Worm (Caenorhabditis elegans) whole organism, L3 larva: ENCODE results near the gene D2023.1.

Source experiments
- R02D3.7 ChIP-seq: fragments of 150-350 bp; optimal IDR thresholded peaks from 2 replicates; lab custom pipeline; 2014; ENCODE audit warnings: missing biosample characterization, missing genetic modification characterization
- ZK546.5 ChIP-seq: sonication (generic microtip); optimal IDR thresholded peaks from 2 replicates; lab custom pipeline; 2017; ENCODE audit warnings: missing biosample characterization, missing genetic modification characterization
- aly-2 ChIP-seq: fragments of 150-350 bp; optimal IDR thresholded peaks from 2 replicates; lab custom pipeline; 2014; ENCODE audit warnings: missing biosample characterization, missing genetic modification characterization
- ama-1 ChIP-seq: fragments of 150-350 bp; optimal IDR thresholded peaks from 2 replicates; lab custom pipeline; 2018
- ceh-16 ChIP-seq: sonication (generic microtip); optimal IDR thresholded peaks from 2 replicates; lab custom pipeline; 2017; ENCODE audit warnings: missing biosample characterization, missing genetic modification characterization
- ceh-28 ChIP-seq: fragments of 150-350 bp; optimal IDR thresholded peaks from 2 replicates; lab custom pipeline; 2014; ENCODE audit warnings: missing biosample characterization, missing genetic modification reagents, missing genetic modification characterization
- ceh-82 ChIP-seq: fragments of 150-350 bp; optimal IDR thresholded peaks from 2 replicates; lab custom pipeline; 2014; ENCODE audit warnings: missing biosample characterization, missing genetic modification characterization
- daf-12 ChIP-seq: fragments of 150-350 bp; optimal IDR thresholded peaks from 2 replicates; lab custom pipeline; 2014; ENCODE audit warnings: missing biosample characterization, missing genetic modification reagents, missing genetic modification characterization
- egl-27 ChIP-seq: sonication (generic microtip); optimal IDR thresholded peaks from 4 replicates; lab custom pipeline; 2017; ENCODE audit warnings: missing biosample characterization, missing genetic modification reagents, missing genetic modification characterization
- egl-5 ChIP-seq: fragments of 150-350 bp; optimal IDR thresholded peaks from 2 replicates; lab custom pipeline; 2017; ENCODE audit warnings: missing biosample characterization, missing genetic modification reagents, missing genetic modification characterization, inconsistent platforms
- elt-1 ChIP-seq: fragments of 150-350 bp; optimal IDR thresholded peaks from 2 replicates; lab custom pipeline; 2014; ENCODE audit warnings: missing biosample characterization, missing genetic modification characterization
- elt-2 ChIP-seq: sonication (generic microtip); optimal IDR thresholded peaks from 2 replicates; lab custom pipeline; 2016; ENCODE audit warnings: missing genetic modification reagents, mild to moderate bottlenecking, missing genetic modification characterization, missing compliant biosample characterization
- elt-3 ChIP-seq, 3 experiments: fragments of 150-350 bp in 1 of 3; sonication (generic microtip) in 2 of 3; optimal IDR thresholded peaks; 2 replicates in 2 of 3; 4 replicates in 1 of 3; lab custom pipeline; 2014 to 2017; ENCODE audit warnings: missing biosample characterization in 3 of 3, missing genetic modification characterization in 3 of 3
- eor-1 ChIP-seq, 2 experiments: fragments of 150-350 bp; optimal IDR thresholded peaks; 2 replicates each; lab custom pipeline; 2014 to 2018; ENCODE audit warnings: missing biosample characterization in 2 of 2, missing genetic modification characterization in 2 of 2
- fkh-10 ChIP-seq: sonication (generic microtip); optimal IDR thresholded peaks from 2 replicates; lab custom pipeline; 2017; ENCODE audit warnings: missing biosample characterization, missing genetic modification reagents, missing genetic modification characterization
- jun-1 ChIP-seq: fragments of 150-350 bp; optimal IDR thresholded peaks from 2 replicates; lab custom pipeline; 2014; ENCODE audit warnings: missing biosample characterization, missing genetic modification reagents, missing genetic modification characterization
- lin-15B ChIP-seq: fragments of 150-350 bp; optimal IDR thresholded peaks from 2 replicates; lab custom pipeline; 2014; ENCODE audit warnings: missing biosample characterization, missing genetic modification characterization
- lsy-12 ChIP-seq: sonication (generic microtip); optimal IDR thresholded peaks from 2 replicates; lab custom pipeline; 2016; ENCODE audit warnings: mild to moderate bottlenecking, missing genetic modification characterization, missing compliant biosample characterization
- mdl-1 ChIP-seq: fragments of 150-350 bp; optimal IDR thresholded peaks from 2 replicates; lab custom pipeline; 2014; ENCODE audit warnings: missing biosample characterization, missing genetic modification characterization
- mml-1 ChIP-seq: fragments of 150-350 bp; sonication (generic microtip); optimal IDR thresholded peaks from 3 replicates; lab custom pipeline; 2014; ENCODE audit warnings: missing biosample characterization, missing genetic modification characterization
- nfya-1 ChIP-seq: sonication (generic microtip); optimal IDR thresholded peaks from 2 replicates; lab custom pipeline; 2017; ENCODE audit warnings: missing genetic modification characterization, mild to moderate bottlenecking, missing compliant biosample characterization, antibody characterized with exemption, moderate library complexity; ENCODE audit not compliant: insufficient read depth
- nhr-11 ChIP-seq: fragments of 150-350 bp; optimal IDR thresholded peaks from 2 replicates; lab custom pipeline; 2014; ENCODE audit warnings: missing biosample characterization, missing genetic modification characterization
- nhr-23 ChIP-seq: fragments of 150-350 bp; optimal IDR thresholded peaks from 2 replicates; lab custom pipeline; 2014; ENCODE audit warnings: missing biosample characterization, missing genetic modification reagents, missing genetic modification characterization
- nhr-237 ChIP-seq: fragments of 150-350 bp; optimal IDR thresholded peaks from 2 replicates; lab custom pipeline; 2014; ENCODE audit warnings: missing biosample characterization, missing genetic modification characterization
- nhr-25 ChIP-seq: sonication (generic microtip); optimal IDR thresholded peaks from 2 replicates; lab custom pipeline; 2017; ENCODE audit warnings: missing biosample characterization, missing genetic modification characterization
- nhr-28 ChIP-seq: fragments of 150-350 bp; optimal IDR thresholded peaks from 2 replicates; lab custom pipeline; 2014; ENCODE audit warnings: missing biosample characterization, missing genetic modification characterization
- nhr-43 ChIP-seq: sonication (generic microtip); optimal IDR thresholded peaks from 2 replicates; lab custom pipeline; 2016; ENCODE audit warnings: mild to moderate bottlenecking, missing genetic modification characterization, missing compliant biosample characterization; ENCODE audit not compliant: poor library complexity, severe bottlenecking
- nhr-76 ChIP-seq: fragments of 150-350 bp; sonication (generic microtip); optimal IDR thresholded peaks from 5 replicates; lab custom pipeline; 2014; ENCODE audit warnings: missing biosample characterization, missing genetic modification characterization
- nhr-77 ChIP-seq: fragments of 150-350 bp; optimal IDR thresholded peaks from 2 replicates; lab custom pipeline; 2014; ENCODE audit warnings: missing biosample characterization, missing genetic modification characterization
- pha-4 ChIP-seq: fragments of 150-350 bp; optimal IDR thresholded peaks from 2 replicates; lab custom pipeline; 2014; ENCODE audit warnings: missing biosample characterization, missing genetic modification reagents, missing genetic modification characterization
- pqm-1 ChIP-seq: fragments of 150-350 bp; optimal IDR thresholded peaks from 2 replicates; lab custom pipeline; 2017; ENCODE audit warnings: missing biosample characterization, missing genetic modification characterization, inconsistent platforms
- sea-2 ChIP-seq: fragments of 150-350 bp; sonication (generic microtip); optimal IDR thresholded peaks from 4 replicates; lab custom pipeline; 2014; ENCODE audit warnings: missing biosample characterization, missing genetic modification reagents, missing genetic modification characterization
- skn-1 ChIP-seq: fragments of 150-350 bp; optimal IDR thresholded peaks from 2 replicates; lab custom pipeline; 2014; ENCODE audit warnings: missing biosample characterization, missing genetic modification characterization
- snpc-4 ChIP-seq: fragments of 150-350 bp; optimal IDR thresholded peaks from 2 replicates; lab custom pipeline; 2014; ENCODE audit warnings: missing biosample characterization, missing genetic modification characterization
- tbx-2 ChIP-seq: sonication (generic microtip); optimal IDR thresholded peaks from 2 replicates; lab custom pipeline; 2016; ENCODE audit warnings: mild to moderate bottlenecking, missing genetic modification characterization, missing compliant biosample characterization
- unc-39 ChIP-seq: sonication (generic microtip); optimal IDR thresholded peaks from 4 replicates; lab custom pipeline; 2017; ENCODE audit warnings: missing biosample characterization, missing genetic modification characterization
- unc-62 ChIP-seq: fragments of 150-350 bp; sonication (generic microtip); optimal IDR thresholded peaks from 4 replicates; lab custom pipeline; 2014; ENCODE audit warnings: missing biosample characterization, missing genetic modification reagents, missing genetic modification characterization
- zag-1 ChIP-seq: fragments of 150-350 bp; optimal IDR thresholded peaks from 2 replicates; lab custom pipeline; 2014; ENCODE audit warnings: missing biosample characterization, missing genetic modification characterization
- ztf-11 ChIP-seq: fragments of 150-350 bp; optimal IDR thresholded peaks from 2 replicates; lab custom pipeline; 2014; ENCODE audit warnings: missing biosample characterization, missing genetic modification characterization
- ztf-4 ChIP-seq: fragments of 150-350 bp; optimal IDR thresholded peaks from 2 replicates; lab custom pipeline; 2014; ENCODE audit warnings: missing biosample characterization, missing genetic modification characterization

Gene D2023.1

ce11 chrV:11776538-11776937 is 12.8 kb upstream of the D2023.1 start, which contains the start of gene F55A11.6:
Gene F55A11.6 (plus strand): TSS chrV:11776838.
- TF ChIP-seq mml-1 (no peak), R02D3.7 (tag; lab: Kevin White, UChicago) (no peak), nhr-43 (tag; lab: Kevin White, UChicago) (no peak), skn-1 (tag; lab: Kevin White, UChicago) (no peak), sea-2 (GFP tag; lab: Kevin White, UChicago) (no peak), pha-4 (tag; lab: Kevin White, UChicago) (no peak), ztf-4 (tag; lab: Kevin White, UChicago) (no peak), elt-3 (tag; optimal IDR thresholded peaks at IDR 0.05; lab: Kevin White, UChicago) (no peak), unc-62 (GFP tag; lab: Kevin White, UChicago) (no peak), nhr-25 (tag; lab: Kevin White, UChicago) (no peak), ceh-82 (tag; lab: Kevin White, UChicago) (no peak)

ce11 chrV:11777846-11778245 is 11.5 kb upstream of the D2023.1 start:
- TF ChIP-seq nfya-1 (tag; lab: Kevin White, UChicago) = peak; percentile 19
- TF ChIP-seq egl-5 (tag; lab: Kevin White, UChicago) = peak; percentile 47
- no peak for TF ChIP-seq egl-27
- no peak for TF ChIP-seq nhr-237 (tag; lab: Kevin White, UChicago)
- peak; percentile 62 for TF ChIP-seq elt-2
- TF ChIP-seq pha-4 (tag; lab: Kevin White, UChicago) = peak; percentile 6
- no peak for TF ChIP-seq ztf-11 (tag; lab: Kevin White, UChicago)
- no peak for TF ChIP-seq R02D3.7 (tag; lab: Kevin White, UChicago)
- peak; percentile 13 for TF ChIP-seq pqm-1 (tag; lab: Kevin White, UChicago)
- peak in 1 of 3 experiments; percentile 42 for TF ChIP-seq elt-3 (tag; optimal IDR thresholded peaks at IDR 0.05; lab: Kevin White, UChicago)
- no peak for TF ChIP-seq daf-12 (tag; lab: Kevin White, UChicago)
- TF ChIP-seq tbx-2 (tag; lab: Kevin White, UChicago) = no peak
- TF ChIP-seq mdl-1 (tag; lab: Kevin White, UChicago) = no peak

ce11 chrV:11779310-11779709 is 10.0 kb upstream of the D2023.1 start:
- TF ChIP-seq nhr-23 (tag; lab: Kevin White, UChicago) (peak; percentile 51), mml-1 (no peak), R02D3.7 (tag; lab: Kevin White, UChicago) (no peak), elt-1 (peak; percentile 95), nhr-25 (tag; lab: Kevin White, UChicago) (peak; percentile 73), nhr-76 (no peak), ceh-28 (no peak), elt-3 (tag; optimal IDR thresholded peaks at IDR 0.05; lab: Kevin White, UChicago) (no peak), fkh-10 (GFP tag; lab: Kevin White, UChicago) (no peak)
- TF ChIP-seq, all 47 proteins: peak for 3

- TF ChIP-seq ama-1 (lab: Kevin White, UChicago) (no peak), zag-1 (no peak), aly-2 (tag; lab: Kevin White, UChicago) (no peak), nhr-77 (tag; lab: Kevin White, UChicago) (no peak), egl-5 (tag; lab: Kevin White, UChicago) (no peak), nhr-23 (tag; lab: Kevin White, UChicago) (no peak), unc-62 (GFP tag; lab: Kevin White, UChicago) (peak; percentile 89), snpc-4 (tag; lab: Kevin White, UChicago) (no peak), daf-12 (tag; lab: Kevin White, UChicago) (no peak)
- TF ChIP-seq, all 47 proteins: peak for 1
Observed at ce11 chrV:11779810-11780209, 9.5 kb upstream of the D2023.1 start.

ce11 chrV:11782809-11783440 is 6.4 kb upstream of the D2023.1 start, which contains the start of gene F55A11.11:
Gene F55A11.11 (plus strand): TSS chrV:11783149.
- TF ChIP-seq tbx-2 (tag; lab: Kevin White, UChicago) (peak; percentile 78), aly-2 (tag; lab: Kevin White, UChicago) (no peak), daf-12 (tag; lab: Kevin White, UChicago) (no peak), nfya-1 (tag; lab: Kevin White, UChicago) (peak; percentile 58), ztf-4 (tag; lab: Kevin White, UChicago) (peak; percentile 75), eor-1 (tag; optimal IDR thresholded peaks at IDR 0.05; lab: Kevin White, UChicago) (no peak), nhr-23 (tag; lab: Kevin White, UChicago) (peak; percentile 60), nhr-76 (no peak), R02D3.7 (tag; lab: Kevin White, UChicago) (peak; percentile 13), lsy-12 (tag; lab: Kevin White, UChicago) (peak; percentile 85), zag-1 (no peak), nhr-237 (tag; lab: Kevin White, UChicago) (no peak), egl-5 (tag; lab: Kevin White, UChicago) (peak; percentile 64), fkh-10 (GFP tag; lab: Kevin White, UChicago) (no peak), ama-1 (lab: Kevin White, UChicago) (peak; percentile 80), jun-1 (tag; lab: Kevin White, UChicago) (no peak), ceh-16 (tag; lab: Kevin White, UChicago) (peak; percentile 42), egl-27 (peak; percentile 64), mdl-1 (tag; lab: Kevin White, UChicago) (no peak), unc-62 (GFP tag; lab: Kevin White, UChicago) (no peak), mml-1 (no peak), lin-15B (tag; lab: Kevin White, UChicago) (peak; percentile 43), nhr-11 (tag; lab: Kevin White, UChicago) (no peak), unc-39 (no peak), pha-4 (tag; lab: Kevin White, UChicago) (peak; percentile 78), elt-2 (peak; percentile 60), ZK546.5 (no peak), nhr-28 (no peak)
